Fruit fly (Drosophila melanogaster) whole organism, embryonic: Measurements from ENCODE around the gene Ntf-2r.

Source experiments
- Ada2b ChIP-seq: fragments of 200-800 bp; sonication (Bioruptor generic); IDR thresholded peaks from 2 replicates; pipeline ENCODE4 v1.3.6; 2022; ENCODE audit warnings: missing biosample characterization, missing genetic modification characterization
- CG10979 ChIP-seq: fragments of 200-800 bp; sonication (Bioruptor generic); optimal IDR thresholded peaks from 2 replicates; lab custom pipeline; 2018; ENCODE audit warnings: missing biosample characterization, mild to moderate bottlenecking, missing genetic modification characterization, moderate library complexity
- CG11085 ChIP-seq: fragments of 200-800 bp; sonication (Bioruptor generic); IDR thresholded peaks from 2 replicates; pipeline ENCODE4 v1.3.6; 2022; ENCODE audit warnings: missing biosample characterization, missing genetic modification characterization
- CG12071 ChIP-seq: fragments of 200-800 bp; sonication (Bioruptor generic); optimal IDR thresholded peaks from 3 replicates; lab custom pipeline; 2018; ENCODE audit warnings: missing biosample characterization, mild to moderate bottlenecking, missing genetic modification characterization
- CG1233 ChIP-seq: fragments of 200-800 bp; sonication (Bioruptor generic); optimal IDR thresholded peaks from 4 replicates; lab custom pipeline; 2018; ENCODE audit warnings: missing biosample characterization, mild to moderate bottlenecking, missing genetic modification characterization
- CG12659 ChIP-seq: fragments of 200-800 bp; sonication (Bioruptor generic); optimal IDR thresholded peaks from 3 replicates; lab custom pipeline; 2017; ENCODE audit warnings: mild to moderate bottlenecking, missing biosample characterization, missing genetic modification reagents, missing genetic modification characterization
- CG12769 ChIP-seq: fragments of 200-800 bp; sonication (Bioruptor generic); optimal IDR thresholded peaks from 2 replicates; lab custom pipeline; 2019; ENCODE audit warnings: missing biosample characterization, mild to moderate bottlenecking, missing genetic modification characterization, moderate library complexity
- CG15479 ChIP-seq: fragments of 200-800 bp; sonication (Bioruptor generic); optimal IDR thresholded peaks from 3 replicates; lab custom pipeline; 2019; ENCODE audit warnings: missing biosample characterization, mild to moderate bottlenecking, missing genetic modification characterization, moderate library complexity
- CG1603 ChIP-seq: fragments of 200-800 bp; sonication (Bioruptor generic); optimal IDR thresholded peaks from 2 replicates; lab custom pipeline; 2019; ENCODE audit warnings: missing biosample characterization, mild to moderate bottlenecking, missing genetic modification characterization, moderate library complexity
- CG16813 ChIP-seq: fragments of 200-800 bp; sonication (Bioruptor generic); IDR thresholded peaks from 3 replicates; pipeline ENCODE4 v1.3.6; 2022; ENCODE audit warnings: missing biosample characterization, missing genetic modification characterization; ENCODE audit not compliant: partially characterized antibody
- CG3163 ChIP-seq: fragments of 200-800 bp; sonication (Bioruptor generic); optimal IDR thresholded peaks from 3 replicates; lab custom pipeline; 2016; ENCODE audit warnings: missing biosample characterization, missing genetic modification characterization
- CG42726 ChIP-seq: fragments of 200-800 bp; sonication (Bioruptor generic); IDR thresholded peaks from 2 replicates; pipeline ENCODE4 v1.3.6; 2022; ENCODE audit warnings: missing biosample characterization, missing genetic modification characterization; ENCODE audit not compliant: partially characterized antibody
- CG4282 ChIP-seq: fragments of 200-800 bp; sonication (Bioruptor generic); optimal IDR thresholded peaks from 2 replicates; lab custom pipeline; 2016; ENCODE audit warnings: missing biosample characterization, missing genetic modification characterization
- CG4854 ChIP-seq: fragments of 200-800 bp; sonication (Bioruptor generic); optimal IDR thresholded peaks from 2 replicates; lab custom pipeline; 2016; ENCODE audit warnings: missing biosample characterization, missing genetic modification characterization, inconsistent platforms
- CG7963 ChIP-seq: fragments of 200-800 bp; sonication (Bioruptor generic); IDR thresholded peaks from 3 replicates; pipeline ENCODE4 v1.3.6; 2022; ENCODE audit warnings: missing biosample characterization, missing genetic modification characterization; ENCODE audit not compliant: partially characterized antibody
- CG8944 ChIP-seq: fragments of 200-800 bp; sonication (Bioruptor generic); optimal IDR thresholded peaks from 3 replicates; lab custom pipeline; 2016; ENCODE audit warnings: missing biosample characterization, missing genetic modification characterization
- CG9797 ChIP-seq: fragments of 200-800 bp; sonication (Bioruptor generic); optimal IDR thresholded peaks from 3 replicates; lab custom pipeline; 2018; ENCODE audit warnings: missing biosample characterization, mild to moderate bottlenecking, missing genetic modification characterization
- Deaf1 ChIP-seq: fragments of 200-800 bp; optimal IDR thresholded peaks from 3 replicates; lab custom pipeline; 2019; ENCODE audit warnings: missing biosample characterization, mild to moderate bottlenecking, missing genetic modification characterization, moderate library complexity
- Dek ChIP-seq: fragments of 200-800 bp; sonication (Bioruptor generic); optimal IDR thresholded peaks from 3 replicates; lab custom pipeline; 2019; ENCODE audit warnings: missing biosample characterization, mild to moderate bottlenecking, missing genetic modification characterization, moderate library complexity
- Ets65A ChIP-seq: fragments of 200-800 bp; sonication (Bioruptor generic); peaks from one replicate; lab custom pipeline; 2016; ENCODE audit warnings: missing biosample characterization, missing genetic modification characterization
- HLH4C ChIP-seq: fragments of 200-800 bp; sonication (Bioruptor generic); IDR thresholded peaks from 3 replicates; pipeline ENCODE4 v1.3.6; 2022; ENCODE audit warnings: missing biosample characterization, missing genetic modification characterization; ENCODE audit not compliant: partially characterized antibody
- Hr39 ChIP-seq: fragments of >200 bp; optimal IDR thresholded peaks from 2 replicates; lab custom pipeline; 2017
- Max ChIP-seq: fragments of 200-800 bp; sonication (Bioruptor generic); optimal IDR thresholded peaks from 2 replicates; lab custom pipeline; 2016; ENCODE audit warnings: missing biosample characterization, mild to moderate bottlenecking, missing genetic modification characterization
- Oaz ChIP-seq: fragments of 200-800 bp; sonication (Bioruptor generic); IDR thresholded peaks from 2 replicates; pipeline ENCODE4 v1.3.6; 2022; ENCODE audit warnings: missing biosample characterization, missing genetic modification characterization
- Poxn ChIP-seq: fragments of 200-800 bp; sonication (Bioruptor generic); IDR thresholded peaks from 2 replicates; pipeline ENCODE4 v1.3.6; 2022; ENCODE audit warnings: missing biosample characterization, missing genetic modification characterization
- Side ChIP-seq: fragments of 200-800 bp; sonication (Bioruptor generic); optimal IDR thresholded peaks from 2 replicates; lab custom pipeline; 2016; ENCODE audit warnings: missing biosample characterization, missing genetic modification characterization
- Sox102F ChIP-seq: fragments of 200-800 bp; sonication (Bioruptor generic); optimal IDR thresholded peaks from 2 replicates; lab custom pipeline; 2018; ENCODE audit warnings: missing biosample characterization, mild to moderate bottlenecking, missing genetic modification characterization, moderate library complexity
- Xrp1 ChIP-seq: fragments of 200-800 bp; sonication (Bioruptor generic); IDR thresholded peaks from 2 replicates; pipeline ENCODE4 v1.3.6; 2022; ENCODE audit warnings: missing biosample characterization, missing genetic modification characterization
- YL-1 ChIP-seq: fragments of 200-800 bp; sonication (Bioruptor generic); optimal IDR thresholded peaks from 3 replicates; lab custom pipeline; 2017; ENCODE audit warnings: missing biosample characterization, mild to moderate bottlenecking, missing genetic modification characterization
- al ChIP-seq: fragments of 200-800 bp; sonication (Bioruptor generic); IDR thresholded peaks from 2 replicates; pipeline ENCODE4 v1.3.6; 2022; ENCODE audit warnings: missing biosample characterization, missing genetic modification characterization
- ara ChIP-seq: fragments of 200-800 bp; sonication (Bioruptor generic); IDR thresholded peaks from 2 replicates; pipeline ENCODE4 v1.3.6; 2022; ENCODE audit warnings: missing biosample characterization, missing genetic modification characterization
- bab2 ChIP-seq: fragments of 200-800 bp; sonication (Bioruptor generic); optimal IDR thresholded peaks from 2 replicates; lab custom pipeline; 2016; ENCODE audit warnings: missing biosample characterization, missing genetic modification characterization
- corto ChIP-seq: fragments of 200-800 bp; sonication (Bioruptor generic); optimal IDR thresholded peaks from 2 replicates; lab custom pipeline; 2016; ENCODE audit warnings: missing biosample characterization, mild to moderate bottlenecking, missing genetic modification characterization, moderate library complexity
- dm ChIP-seq: fragments of 200-800 bp; sonication (Bioruptor generic); optimal IDR thresholded peaks from 3 replicates; lab custom pipeline; 2016; ENCODE audit warnings: missing biosample characterization, missing genetic modification characterization
- dysf ChIP-seq: fragments of 200-800 bp; sonication (Bioruptor generic); IDR thresholded peaks from 3 replicates; pipeline ENCODE4 v1.3.6; 2022; ENCODE audit warnings: missing biosample characterization, missing genetic modification characterization
- grau ChIP-seq: fragments of 200-800 bp; optimal IDR thresholded peaks from 3 replicates; lab custom pipeline; 2019; ENCODE audit warnings: missing biosample characterization, mild to moderate bottlenecking, missing genetic modification characterization, moderate library complexity
- gro ChIP-seq: fragments of 200-800 bp; sonication (Bioruptor generic); optimal IDR thresholded peaks from 2 replicates; lab custom pipeline; 2016; ENCODE audit warnings: missing biosample characterization, missing genetic modification characterization
- h ChIP-seq: fragments of >200 bp; optimal IDR thresholded peaks from 2 replicates; lab custom pipeline; 2017
- hb ChIP-seq: fragments of 200-800 bp; sonication (Bioruptor generic); IDR thresholded peaks from 3 replicates; pipeline ENCODE4 v1.3.6; 2022; ENCODE audit warnings: missing biosample characterization, missing genetic modification characterization; ENCODE audit not compliant: partially characterized antibody
- hth ChIP-seq: fragments of >200 bp; optimal IDR thresholded peaks from 2 replicates; lab custom pipeline; 2017; ENCODE audit warnings: inconsistent platforms
- maf-S ChIP-seq: fragments of 200-800 bp; sonication (Bioruptor generic); optimal IDR thresholded peaks from 2 replicates; lab custom pipeline; 2016; ENCODE audit warnings: missing biosample characterization, missing genetic modification characterization
- org-1 ChIP-seq: fragments of 200-800 bp; sonication (Bioruptor generic); optimal IDR thresholded peaks from 2 replicates; lab custom pipeline; 2017; ENCODE audit warnings: missing biosample characterization, missing genetic modification characterization
- pnt ChIP-seq: fragments of 200-800 bp; sonication (Bioruptor generic); optimal IDR thresholded peaks from 3 replicates; lab custom pipeline; 2016; ENCODE audit warnings: missing biosample characterization, missing genetic modification characterization
- run ChIP-seq: fragments of 200-800 bp; sonication (Bioruptor generic); optimal IDR thresholded peaks from 3 replicates; lab custom pipeline; 2018; ENCODE audit warnings: missing biosample characterization, mild to moderate bottlenecking, missing genetic modification characterization
- sna ChIP-seq: fragments of 200-800 bp; sonication (Bioruptor generic); IDR thresholded peaks from 2 replicates; pipeline ENCODE4 v1.3.6; 2022; ENCODE audit warnings: missing biosample characterization, missing genetic modification characterization; ENCODE audit not compliant: partially characterized antibody
- ssp ChIP-seq: fragments of 200-800 bp; sonication (Bioruptor generic); IDR thresholded peaks from 2 replicates; pipeline ENCODE4 v1.3.6; 2022; ENCODE audit warnings: missing biosample characterization, missing genetic modification characterization
- stwl ChIP-seq: fragments of 200-800 bp; sonication (Bioruptor generic); optimal IDR thresholded peaks from 3 replicates; lab custom pipeline; 2018; ENCODE audit warnings: missing biosample characterization, mild to moderate bottlenecking, missing genetic modification characterization, moderate library complexity
- tgo ChIP-seq: fragments of 200-800 bp; sonication (Bioruptor generic); IDR thresholded peaks from 3 replicates; pipeline ENCODE4 v1.3.6; 2022; ENCODE audit warnings: missing biosample characterization, missing genetic modification characterization
- twi ChIP-seq: fragments of 200-800 bp; optimal IDR thresholded peaks from 2 replicates; lab custom pipeline; 2019; ENCODE audit warnings: missing biosample characterization, mild to moderate bottlenecking, missing genetic modification characterization, moderate library complexity
- wor ChIP-seq: fragments of 200-800 bp; sonication (Bioruptor generic); IDR thresholded peaks from 2 replicates; pipeline ENCODE4 v1.3.6; 2022; ENCODE audit warnings: missing biosample characterization, missing genetic modification characterization
- z ChIP-seq: fragments of 200-800 bp; sonication (Bioruptor generic); IDR thresholded peaks from 3 replicates; pipeline ENCODE4 v1.3.6; 2022; ENCODE audit warnings: missing biosample characterization, missing genetic modification characterization
- zfh1 ChIP-seq: fragments of 200-800 bp; sonication (Bioruptor generic); IDR thresholded peaks from 3 replicates; pipeline ENCODE4 v1.3.6; 2022; ENCODE audit warnings: missing biosample characterization, missing genetic modification characterization

Ntf-2r gene

DNA sequence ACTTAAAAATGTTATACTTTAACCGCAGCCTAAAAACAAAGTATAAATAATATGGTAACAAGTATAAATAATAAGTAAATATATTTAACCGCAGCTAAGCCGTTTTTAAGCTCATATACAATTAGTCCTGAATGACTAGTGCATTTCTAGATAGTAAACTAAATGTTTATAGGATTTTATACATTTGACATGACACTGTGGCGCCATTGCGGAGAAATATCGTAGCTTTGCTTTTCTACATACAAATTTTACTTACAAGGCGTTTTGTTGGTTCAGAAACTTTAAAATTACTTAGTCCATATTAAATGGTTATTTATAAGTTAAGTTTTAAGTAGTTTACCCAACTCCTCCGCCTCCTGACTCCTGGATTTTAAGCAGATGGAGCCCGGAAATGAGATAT, 13.2 kb upstream of the Ntf-2r start (continued):
- no peak for TF ChIP-seq CG3163 (GFP tag; lab: Kevin White, UChicago)
- TF ChIP-seq CG4282 (GFP tag; lab: Kevin White, UChicago), result no peak
- no peak for TF ChIP-seq CG12071
- no peak for TF ChIP-seq h
- no peak; the same call in 2 of the 3 replicates for TF ChIP-seq hb (GFP tag; lab: Robert Waterston, UW)
- peak; percentile 70; the same call in 2 of the 3 replicates for TF ChIP-seq zfh1 (GFP tag; lab: Robert Waterston, UW)
- peak; percentile 6 for TF ChIP-seq YL-1
- TF ChIP-seq CG7963, result peak; percentile 66; the same call in 1 of the 3 replicates
- TF ChIP-seq Max (GFP tag; lab: Kevin White, UChicago), result no peak
- TF ChIP-seq al (GFP tag; lab: Robert Waterston, UW), result no peak
- TF ChIP-seq CG42726, result peak; percentile 89
- TF ChIP-seq hth, result no peak
- peak; percentile 52 for TF ChIP-seq Ets65A
- TF ChIP-seq Dek (tag; lab: Kevin White, UChicago), result peak; percentile 50
- no peak for TF ChIP-seq CG8944 (GFP tag; lab: Kevin White, UChicago)
- no peak for TF ChIP-seq CG10979 (tag; lab: Kevin White, UChicago)
- peak; percentile 30 for TF ChIP-seq CG12659 (GFP tag; lab: Kevin White, UChicago)
- TF ChIP-seq HLH4C (GFP tag; lab: Robert Waterston, UW), result peak; percentile 52; the same call in 1 of the 3 replicates
- no peak for TF ChIP-seq gro (GFP tag; lab: Kevin White, UChicago)
- peak; percentile 33 for TF ChIP-seq grau (tag; lab: Kevin White, UChicago)
- no peak for TF ChIP-seq Poxn
- TF ChIP-seq bab2 (GFP tag; lab: Kevin White, UChicago), result no peak
- TF ChIP-seq run (tag; lab: Kevin White, UChicago), result no peak
- TF ChIP-seq z (GFP tag; lab: Robert Waterston, UW), result no peak
- TF ChIP-seq Xrp1 (GFP tag; lab: Robert Waterston, UW), result no peak; the same call in 1 of the 2 replicates
- TF ChIP-seq wor (GFP tag; lab: Robert Waterston, UW), result no peak
- no peak for TF ChIP-seq Sox102F
- TF ChIP-seq Hr39 (lab: Kevin White, UChicago), result no peak
- no peak for TF ChIP-seq tgo (GFP tag; lab: Robert Waterston, UW)
- TF ChIP-seq Deaf1 (tag; lab: Kevin White, UChicago), result no peak
- no peak for TF ChIP-seq CG9797
- no peak for TF ChIP-seq twi
- no peak for TF ChIP-seq ssp (GFP tag; lab: Robert Waterston, UW)
- TF ChIP-seq org-1, result no peak
- TF ChIP-seq CG11085, result 0 out of 2 replicates have a peak, but pooled peaks have one; percentile 29
- TF ChIP-seq CG15479 (GFP tag; lab: Kevin White, UChicago), result no peak
- no peak for TF ChIP-seq maf-S
- TF ChIP-seq CG4854 (GFP tag; lab: Kevin White, UChicago), result no peak
- peak; percentile 4 for TF ChIP-seq CG1233 (GFP tag; lab: Kevin White, UChicago)
- no peak for TF ChIP-seq ara (GFP tag; lab: Robert Waterston, UW)
- peak; percentile 36; the same call in 1 of the 2 replicates for TF ChIP-seq Oaz (GFP tag; lab: Robert Waterston, UW)
- no peak for TF ChIP-seq sna (GFP tag; lab: Robert Waterston, UW)
- TF ChIP-seq dysf (GFP tag; lab: Robert Waterston, UW), result peak; percentile 47; the same call in 1 of the 3 replicates
- peak; percentile 18 for TF ChIP-seq pnt (GFP tag; lab: Kevin White, UChicago)
- no peak for TF ChIP-seq dm (GFP tag; lab: Kevin White, UChicago)
- no peak for TF ChIP-seq Ada2b
- no peak for TF ChIP-seq corto
- TF ChIP-seq Side (GFP tag; lab: Kevin White, UChicago), result no peak
- TF ChIP-seq stwl (tag; lab: Kevin White, UChicago), result peak; percentile 72
- no peak for TF ChIP-seq CG12769 (tag; lab: Kevin White, UChicago)
- peak; percentile 76 for TF ChIP-seq CG16813
- TF ChIP-seq CG1603 (tag; lab: Kevin White, UChicago), result peak; percentile 4
